Worm (Caenorhabditis elegans) whole organism, L4 larva: Measurements from ENCODE around the gene Y39A1A.24.

ENCODE experiments used
- F26F4.8 ChIP-seq: fragments of 200-800 bp; sonication (Bioruptor generic); conservative IDR thresholded peaks from 2 replicates; pipeline ENCODE4 v1.3.6; 2022; ENCODE audit warnings: missing genetic modification characterization, missing compliant biosample characterization
- F37D6.2 ChIP-seq: sonication (generic microtip); optimal IDR thresholded peaks from 2 replicates; lab custom pipeline; 2016; ENCODE audit warnings: mild to moderate bottlenecking, missing genetic modification characterization, missing compliant biosample characterization
- Y48G9A.11 ChIP-seq: fragments of 200-800 bp; sonication (Bioruptor generic); IDR thresholded peaks from 2 replicates; pipeline ENCODE4 v1.3.6; 2022; ENCODE audit warnings: missing genetic modification reagents, missing genetic modification characterization, missing compliant biosample characterization
- ZK546.5 ChIP-seq, 2 experiments: sonication (generic microtip); optimal IDR thresholded peaks; 2 replicates each; lab custom pipeline; 2017; ENCODE audit warnings: missing biosample characterization in 2 of 2, missing genetic modification characterization in 2 of 2
- aha-1 ChIP-seq: fragments of 150-350 bp; peaks from one replicate; lab custom pipeline; 2014; ENCODE audit warnings: missing biosample characterization, missing genetic modification characterization
- aly-2 ChIP-seq: sonication (generic microtip); optimal IDR thresholded peaks from 2 replicates; lab custom pipeline; 2018; ENCODE audit warnings: missing biosample characterization, missing genetic modification characterization
- ama-1 ChIP-seq: fragments of 150-350 bp; optimal IDR thresholded peaks from 2 replicates; lab custom pipeline; 2014; ENCODE audit warnings: inconsistent platforms, mixed read lengths
- arid-1 ChIP-seq: fragments of 200-800 bp; sonication (Bioruptor generic); conservative IDR thresholded peaks from 2 replicates; pipeline ENCODE4 v1.3.6; 2022; ENCODE audit warnings: missing genetic modification reagents, missing genetic modification characterization, missing compliant biosample characterization
- ces-1 ChIP-seq: fragments of 150-350 bp; sonication (generic microtip); optimal IDR thresholded peaks from 4 replicates; lab custom pipeline; 2014; ENCODE audit warnings: missing biosample characterization, missing genetic modification reagents, missing genetic modification characterization
- daf-16 ChIP-seq, 3 experiments: sonication (generic microtip); optimal IDR thresholded peaks; 2 replicates each; lab custom pipeline; 2016 to 2017; ENCODE audit warnings: missing genetic modification characterization in 3 of 3, missing genetic modification reagents in 3 of 3, mild to moderate bottlenecking in 2 of 3, missing compliant biosample characterization in 2 of 3, missing biosample characterization in 1 of 3, moderate library complexity in 1 of 3
- daf-19 ChIP-seq: fragments of 200-800 bp; sonication (Bioruptor generic); conservative IDR thresholded peaks from 2 replicates; pipeline ENCODE4 v1.3.6; 2022; ENCODE audit warnings: missing genetic modification characterization, missing compliant biosample characterization
- dmd-9 ChIP-seq: fragments of 200-800 bp; sonication (Bioruptor generic); IDR thresholded peaks from 2 replicates; pipeline ENCODE4 v1.3.6; 2022; ENCODE audit warnings: missing genetic modification reagents, missing genetic modification characterization, missing compliant biosample characterization
- dve-1 ChIP-seq: sonication (generic microtip); optimal IDR thresholded peaks from 2 replicates; lab custom pipeline; 2017; ENCODE audit warnings: antibody characterized with exemption, mild to moderate bottlenecking, missing genetic modification characterization, missing compliant biosample characterization; ENCODE audit not compliant: insufficient read depth
- egl-27 ChIP-seq: sonication (generic microtip); optimal IDR thresholded peaks from 3 replicates; lab custom pipeline; 2017; ENCODE audit warnings: missing biosample characterization, missing genetic modification reagents, missing genetic modification characterization
- fkh-10 ChIP-seq: fragments of 150-350 bp; optimal IDR thresholded peaks from 2 replicates; lab custom pipeline; 2014; ENCODE audit warnings: missing biosample characterization, missing genetic modification reagents, missing genetic modification characterization
- hif-1 ChIP-seq, 2 experiments: sonication (generic microtip); optimal IDR thresholded peaks; 2 replicates each; lab custom pipeline; 2016 to 2017; ENCODE audit warnings: missing compliant biosample characterization in 2 of 2, missing genetic modification characterization in 2 of 2, missing genetic modification reagents in 2 of 2, missing genotype in 2 of 2, mild to moderate bottlenecking in 1 of 2
- jun-1 ChIP-seq: fragments of 150-350 bp; optimal IDR thresholded peaks from 2 replicates; lab custom pipeline; 2014; ENCODE audit warnings: missing biosample characterization, missing genetic modification reagents, missing genetic modification characterization
- lin-38 ChIP-seq: fragments of 200-800 bp; sonication (Bioruptor generic); IDR thresholded peaks from 2 replicates; pipeline ENCODE4 v1.3.6; 2022; ENCODE audit warnings: missing genetic modification reagents, missing genetic modification characterization, missing compliant biosample characterization
- mdt-29 ChIP-seq: fragments of 200-800 bp; sonication (Bioruptor generic); IDR thresholded peaks from 2 replicates; pipeline ENCODE4 v1.3.6; 2022; ENCODE audit warnings: missing genetic modification reagents, missing genetic modification characterization, missing compliant biosample characterization
- pha-4 ChIP-seq, 2 experiments: fragments of 150-350 bp in 1 of 2; fragments of 200-800 bp in 1 of 2; sonication (Bioruptor generic) in 1 of 2; IDR thresholded peaks in 1 of 2; optimal IDR thresholded peaks in 1 of 2; 2 replicates each; pipeline versions ENCODE4 v1.3.6 to Lab custom; 2014 to 2022; ENCODE audit warnings: missing genetic modification characterization in 2 of 2, missing genetic modification reagents in 2 of 2, missing biosample characterization in 1 of 2, missing compliant biosample characterization in 1 of 2
- rbr-2 ChIP-seq: sonication (generic microtip); optimal IDR thresholded peaks from 2 replicates; lab custom pipeline; 2016; ENCODE audit warnings: missing genotype, missing genetic modification characterization, missing compliant biosample characterization
- saeg-2 ChIP-seq: fragments of 200-800 bp; sonication (Bioruptor generic); IDR thresholded peaks from 2 replicates; pipeline ENCODE4 v1.3.6; 2022; ENCODE audit warnings: missing genetic modification reagents, missing genetic modification characterization, missing compliant biosample characterization
- spr-1 ChIP-seq: sonication (generic microtip); optimal IDR thresholded peaks from 2 replicates; lab custom pipeline; 2016; ENCODE audit warnings: mild to moderate bottlenecking, missing genetic modification characterization, missing compliant biosample characterization
- tag-97 ChIP-seq: fragments of 200-800 bp; sonication (Bioruptor generic); IDR thresholded peaks from 2 replicates; pipeline ENCODE4 v1.3.6; 2022; ENCODE audit warnings: missing genetic modification characterization, missing compliant biosample characterization
- tra-1 ChIP-seq: fragments of 200-800 bp; sonication (Bioruptor generic); IDR thresholded peaks from 2 replicates; pipeline ENCODE4 v1.3.6; 2022; ENCODE audit warnings: missing genetic modification reagents, missing genetic modification characterization, missing compliant biosample characterization
- unc-62 ChIP-seq, 3 experiments: fragments of 150-350 bp in 1 of 3; sonication (generic microtip); optimal IDR thresholded peaks in 2 of 3; peaks in 1 of 3; 1 replicate in 1 of 3; 2 replicates in 2 of 3; lab custom pipeline; 2014 to 2017; ENCODE audit warnings: missing biosample characterization in 3 of 3, missing genetic modification characterization in 3 of 3, missing genetic modification reagents in 3 of 3, missing genotype in 1 of 3
- zfp-2 ChIP-seq: sonication (generic microtip); optimal IDR thresholded peaks from 2 replicates; lab custom pipeline; 2016; ENCODE audit warnings: mild to moderate bottlenecking, missing genetic modification characterization, missing compliant biosample characterization
- zip-11 ChIP-seq: fragments of 200-800 bp; sonication (Bioruptor generic); IDR thresholded peaks from 2 replicates; pipeline ENCODE4 v1.3.6; 2022; ENCODE audit warnings: missing genetic modification characterization, missing compliant biosample characterization

Gene Y39A1A.24

ce11 chrIII:10569246-10569645 is 43.2 kb upstream of the Y39A1A.24 start:
- TF ChIP-seq dve-1 (tag; lab: Kevin White, UChicago) (no peak), daf-19 (GFP tag; lab: Robert Waterston, UW) (no peak), ama-1 (no peak), ces-1 (no peak), zip-11 (GFP tag; lab: Robert Waterston, UW) (no peak), egl-27 (tag; lab: Kevin White, UChicago) (no peak), fkh-10 (GFP tag; lab: Kevin White, UChicago) (no peak), dmd-9 (GFP tag; lab: Robert Waterston, UW) (no peak), daf-16 (GFP tag; optimal IDR thresholded peaks at IDR 0.05; lab: Kevin White, UChicago) (no peak), daf-16 (tag; optimal IDR thresholded peaks at IDR 0.05; lab: Kevin White, UChicago) (no peak), ZK546.5 (tag; optimal IDR thresholded peaks at IDR 0.05; lab: Kevin White, UChicago) (no peak), hif-1 (tag; optimal IDR thresholded peaks at IDR 0.05; lab: Kevin White, UChicago) (no peak), F37D6.2 (tag; lab: Kevin White, UChicago) (no peak), pha-4 (GFP tag; IDR thresholded peaks at IDR 0.05; lab: Robert Waterston, UW) (no peak), pha-4 (tag; optimal IDR thresholded peaks at IDR 0.05; lab: Kevin White, UChicago) (no peak), saeg-2 (GFP tag; lab: Robert Waterston, UW) (no peak), tag-97 (GFP tag; lab: Robert Waterston, UW) (no peak), mdt-29 (GFP tag; lab: Robert Waterston, UW) (no peak), F26F4.8 (GFP tag; lab: Robert Waterston, UW) (no peak)
- TF ChIP-seq, all 104 proteins: peak for 0

DNA sequence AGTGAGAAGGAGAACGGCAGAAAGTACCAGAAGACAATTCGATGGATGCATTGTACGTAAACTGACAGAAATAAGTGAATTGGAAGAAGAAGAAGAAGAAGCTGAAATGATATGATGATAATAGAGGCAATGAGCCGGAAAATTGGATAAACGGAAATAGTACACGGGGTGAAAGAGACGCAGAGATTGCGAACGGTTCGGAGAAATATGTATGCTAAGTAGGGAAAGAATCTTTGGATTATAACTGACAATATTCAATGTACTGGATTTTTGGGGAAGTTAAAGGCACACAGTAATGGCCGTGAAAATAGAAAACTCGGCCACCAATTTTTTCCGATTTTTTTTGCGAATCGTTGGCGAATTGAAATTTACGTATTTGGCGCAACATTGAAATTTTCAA is 37.1 kb upstream of the Y39A1A.24 start, which contains the start of gene Y45F3A.4:
TSS of gene Y45F3A.4 (minus strand) at position 101 of the 400 bp plus-strand sequence.
- TF ChIP-seq rbr-2 (tag; lab: Kevin White, UChicago): no peak
- TF ChIP-seq tra-1 (GFP tag; lab: Robert Waterston, UW): 0 out of 2 replicates have a peak, but pooled peaks have one; percentile 8
- TF ChIP-seq, all 104 proteins: peak for 1

ce11 chrIII:10576316-10576715 is 36.1 kb upstream of the Y39A1A.24 start:
- TF ChIP-seq lin-38: 0 out of 2 replicates have a peak, but pooled peaks have one; percentile 24

- TF ChIP-seq unc-62 (GFP tag; optimal IDR thresholded peaks at IDR 0.05 in 1 of 2; lab: Kevin White, UChicago) (peak in 1 of 2 experiments; percentile 72), unc-62 (tag; optimal IDR thresholded peaks at IDR 0.05; lab: Kevin White, UChicago) (no peak), spr-1 (tag; lab: Kevin White, UChicago) (no peak)
Measured at ce11 chrIII:10577782-10578181, 34.7 kb upstream of the Y39A1A.24 start.

- TF ChIP-seq jun-1 (tag; lab: Kevin White, UChicago) (no peak), zfp-2 (tag; lab: Kevin White, UChicago) (no peak), F26F4.8 (GFP tag; lab: Robert Waterston, UW) (no peak)
Measured at ce11 chrIII:10578873-10579272, 33.6 kb upstream of the Y39A1A.24 start.

- TF ChIP-seq Y48G9A.11 (GFP tag; lab: Robert Waterston, UW) (no peak), aha-1 (peak; percentile 71), arid-1 (GFP tag; lab: Robert Waterston, UW) (no peak), aly-2 (tag; lab: Kevin White, UChicago) (no peak)
Measured at ce11 chrIII:10580206-10580605, 32.2 kb upstream of the Y39A1A.24 start.
